Worm (Caenorhabditis elegans) whole organism, L2 larva: ENCODE results near the gene R07E5.7.
A peak's percentile ranks its signal among the peaks of the same experiment; 100 is the strongest.
"Not testable (repeated sequence)": the region's sequence is repeated elsewhere in the genome, so short reads cannot be mapped to it uniquely, and the experiment has no call there.

ENCODE experiments used
- aly-2 ChIP-seq: fragments of 150-350 bp; optimal IDR thresholded peaks from 2 replicates; lab custom pipeline; 2014; ENCODE audit warnings: missing biosample characterization, missing genetic modification characterization
- lin-11 ChIP-seq: fragments of 150-350 bp; sonication (generic microtip); optimal IDR thresholded peaks from 2 replicates; lab custom pipeline; 2014; ENCODE audit warnings: missing biosample characterization, missing genetic modification characterization, inconsistent platforms, mixed read lengths
- lsy-2 ChIP-seq, 2 experiments: fragments of 150-350 bp in 1 of 2; sonication (generic microtip) in 1 of 2; optimal IDR thresholded peaks; 2 replicates each; lab custom pipeline; 2014 to 2017; ENCODE audit warnings: missing biosample characterization in 2 of 2, missing genetic modification characterization in 2 of 2
- nhr-11 ChIP-seq: fragments of 150-350 bp; optimal IDR thresholded peaks from 2 replicates; lab custom pipeline; 2014; ENCODE audit warnings: missing biosample characterization, missing genetic modification characterization
- nhr-129 ChIP-seq: fragments of 150-350 bp; optimal IDR thresholded peaks from 2 replicates; lab custom pipeline; 2014; ENCODE audit warnings: missing biosample characterization, missing genetic modification characterization
- unc-55 ChIP-seq: fragments of 150-350 bp; sonication (generic microtip); optimal IDR thresholded peaks from 3 replicates; lab custom pipeline; 2014; ENCODE audit warnings: missing biosample characterization, missing genetic modification reagents, missing genetic modification characterization
- unc-62 ChIP-seq: fragments of 150-350 bp; optimal IDR thresholded peaks from 2 replicates; lab custom pipeline; 2014; ENCODE audit warnings: missing biosample characterization, missing genetic modification reagents, missing genetic modification characterization
- ztf-11 ChIP-seq: sonication (generic microtip); optimal IDR thresholded peaks from 2 replicates; lab custom pipeline; 2017; ENCODE audit warnings: missing biosample characterization, missing genetic modification characterization

DNA sequence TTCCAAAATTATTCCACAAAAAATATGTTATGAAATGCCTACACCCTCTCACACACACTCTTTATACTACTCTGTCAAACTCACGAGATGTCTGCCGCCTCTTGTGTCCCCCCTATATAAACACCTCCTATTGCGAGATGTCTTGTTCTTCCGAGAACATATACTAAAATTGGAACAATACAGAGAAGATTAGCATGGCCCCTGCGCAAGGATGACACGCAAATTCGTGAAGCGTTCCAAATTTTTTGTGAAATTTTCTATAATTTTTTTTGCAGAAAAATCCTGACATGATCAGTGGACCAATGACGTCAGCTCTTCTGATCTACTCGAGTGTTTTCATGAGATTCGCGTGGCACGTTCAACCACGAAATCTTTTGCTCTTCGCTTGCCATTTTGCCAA is 4.9 kb downstream of the R07E5.7 start:
- TF ChIP-seq lsy-2 (tag; optimal IDR thresholded peaks at IDR 0.05; lab: Kevin White, UChicago): peak; percentile 46 to 73
- not testable (repeated sequence) for TF ChIP-seq nhr-11 (tag; lab: Kevin White, UChicago); ztf-11; aly-2 (tag; lab: Kevin White, UChicago); unc-62; lin-11 (tag; lab: Kevin White, UChicago)
- peak; percentile 69 for TF ChIP-seq unc-55 (GFP tag; lab: Kevin White, UChicago)
- peak; percentile 32 for TF ChIP-seq nhr-129 (tag; lab: Kevin White, UChicago)
